Worm (Caenorhabditis elegans) whole organism, young adult: ENCODE results near the gene Y54F10BM.21.
A peak's percentile ranks its signal among the peaks of the same experiment; 100 is the strongest.

Experiments
- C06A6.2 ChIP-seq: fragments of 200-800 bp; sonication (Bioruptor generic); conservative IDR thresholded peaks from 2 replicates; pipeline ENCODE4 v1.3.6; 2022; ENCODE audit warnings: missing genetic modification characterization, missing compliant biosample characterization
- C17E4.6 ChIP-seq: fragments of 200-800 bp; sonication (Bioruptor generic); IDR thresholded peaks from 2 replicates; pipeline ENCODE4 v1.3.6; 2022; ENCODE audit warnings: missing genetic modification reagents, missing genetic modification characterization, missing compliant biosample characterization
- F10E7.11 ChIP-seq: sonication (generic microtip); optimal IDR thresholded peaks from 2 replicates; lab custom pipeline; 2017; ENCODE audit warnings: mild to moderate bottlenecking, missing genetic modification characterization, moderate library complexity, missing compliant biosample characterization
- F49E8.2 ChIP-seq: sonication (generic microtip); optimal IDR thresholded peaks from 3 replicates; lab custom pipeline; 2017; ENCODE audit warnings: missing genetic modification characterization, mild to moderate bottlenecking, missing compliant biosample characterization, antibody characterized with exemption, moderate library complexity; ENCODE audit not compliant: insufficient read depth
- F52B5.7 ChIP-seq: sonication (generic microtip); optimal IDR thresholded peaks from 2 replicates; lab custom pipeline; 2016; ENCODE audit warnings: mild to moderate bottlenecking, missing genetic modification characterization, missing compliant biosample characterization
- F57C9.4 ChIP-seq: sonication (generic microtip); optimal IDR thresholded peaks from 2 replicates; lab custom pipeline; 2017; ENCODE audit warnings: mild to moderate bottlenecking, missing genetic modification characterization, missing compliant biosample characterization
- T07F8.4 ChIP-seq: sonication (generic microtip); optimal IDR thresholded peaks from 2 replicates; lab custom pipeline; 2016; ENCODE audit warnings: mild to moderate bottlenecking, missing genetic modification characterization, moderate library complexity, missing compliant biosample characterization
- Y56A3A.18 ChIP-seq: fragments of 200-800 bp; sonication (Bioruptor generic); IDR thresholded peaks from 2 replicates; pipeline ENCODE4 v1.3.6; 2022; ENCODE audit warnings: missing genetic modification reagents, missing genetic modification characterization, missing compliant biosample characterization
- ZK185.1 ChIP-seq: sonication (generic microtip); optimal IDR thresholded peaks from 2 replicates; lab custom pipeline; 2016; ENCODE audit warnings: mild to moderate bottlenecking, missing genetic modification characterization, missing compliant biosample characterization; ENCODE audit not compliant: poor library complexity, severe bottlenecking
- akir-1 ChIP-seq: fragments of 200-800 bp; sonication (Bioruptor generic); optimal IDR thresholded peaks from 2 replicates; lab custom pipeline; 2018; ENCODE audit warnings: mild to moderate bottlenecking, missing genetic modification characterization, moderate library complexity, missing compliant biosample characterization
- atf-7 ChIP-seq: sonication (generic microtip); optimal IDR thresholded peaks from 2 replicates; lab custom pipeline; 2017; ENCODE audit warnings: mild to moderate bottlenecking, missing genetic modification characterization, missing compliant biosample characterization
- attf-5 ChIP-seq: fragments of 200-800 bp; sonication (Bioruptor generic); optimal IDR thresholded peaks from 2 replicates; lab custom pipeline; 2018; ENCODE audit warnings: mild to moderate bottlenecking, missing genetic modification characterization, missing compliant biosample characterization
- ceh-58 ChIP-seq: fragments of 200-800 bp; sonication (Bioruptor generic); IDR thresholded peaks from 2 replicates; pipeline ENCODE4 v1.3.6; 2022; ENCODE audit warnings: missing genetic modification characterization, missing compliant biosample characterization
- ceh-79 ChIP-seq: sonication (generic microtip); optimal IDR thresholded peaks from 2 replicates; lab custom pipeline; 2017; ENCODE audit warnings: mild to moderate bottlenecking, missing genetic modification characterization, missing compliant biosample characterization
- chd-7 ChIP-seq: sonication (generic microtip); optimal IDR thresholded peaks from 2 replicates; lab custom pipeline; 2016; ENCODE audit warnings: mild to moderate bottlenecking, missing genetic modification characterization, moderate library complexity, missing compliant biosample characterization
- dox-1 ChIP-seq: fragments of 200-800 bp; sonication (Bioruptor generic); IDR thresholded peaks from 2 replicates; pipeline ENCODE4 v1.3.6; 2022; ENCODE audit warnings: missing genetic modification reagents, missing genetic modification characterization, missing compliant biosample characterization
- dpff-1 ChIP-seq: sonication (generic microtip); optimal IDR thresholded peaks from 2 replicates; lab custom pipeline; 2017; ENCODE audit warnings: mild to moderate bottlenecking, missing genetic modification characterization, missing compliant biosample characterization
- egrh-3 ChIP-seq: fragments of 200-800 bp; sonication (Bioruptor generic); IDR thresholded peaks from 2 replicates; pipeline ENCODE4 v1.3.6; 2022; ENCODE audit warnings: missing genetic modification reagents, missing genetic modification characterization, missing compliant biosample characterization
- ets-4 ChIP-seq: fragments of 200-800 bp; sonication (Bioruptor generic); optimal IDR thresholded peaks from 2 replicates; lab custom pipeline; 2018; ENCODE audit warnings: mild to moderate bottlenecking, missing genetic modification characterization, missing compliant biosample characterization
- hlh-26 ChIP-seq: fragments of 200-800 bp; sonication (Bioruptor generic); conservative IDR thresholded peaks from 2 replicates; pipeline ENCODE4 v1.3.6; 2022; ENCODE audit warnings: missing genetic modification reagents, missing genetic modification characterization, missing compliant biosample characterization
- hsf-1 ChIP-seq: fragments of 200-800 bp; sonication (Bioruptor generic); IDR thresholded peaks from 2 replicates; pipeline ENCODE4 v1.3.6; 2022; ENCODE audit warnings: missing genetic modification reagents, missing genetic modification characterization, missing compliant biosample characterization
- lin-40 ChIP-seq: sonication (generic microtip); optimal IDR thresholded peaks from 2 replicates; lab custom pipeline; 2016; ENCODE audit warnings: missing genetic modification characterization, mild to moderate bottlenecking, missing compliant biosample characterization, missing genotype, missing genetic modification reagents
- lsl-1 ChIP-seq: fragments of 200-800 bp; sonication (Bioruptor generic); optimal IDR thresholded peaks from 2 replicates; lab custom pipeline; 2018; ENCODE audit warnings: mild to moderate bottlenecking, missing genetic modification characterization, moderate library complexity, missing compliant biosample characterization
- lsy-27 ChIP-seq: sonication (generic microtip); optimal IDR thresholded peaks from 2 replicates; lab custom pipeline; 2017; ENCODE audit warnings: missing genetic modification characterization, mild to moderate bottlenecking, missing compliant biosample characterization, antibody characterized with exemption, missing genotype, borderline replicate concordance; ENCODE audit not compliant: insufficient read depth
- madf-10 ChIP-seq: sonication (generic microtip); optimal IDR thresholded peaks from 2 replicates; lab custom pipeline; 2016; ENCODE audit warnings: mild to moderate bottlenecking, missing genetic modification characterization, missing compliant biosample characterization
- madf-3 ChIP-seq: fragments of 200-800 bp; sonication (Bioruptor generic); IDR thresholded peaks from 2 replicates; pipeline ENCODE4 v1.3.6; 2022; ENCODE audit warnings: missing genetic modification reagents, missing genetic modification characterization, missing compliant biosample characterization
- madf-6 ChIP-seq: fragments of 200-800 bp; sonication (Bioruptor generic); IDR thresholded peaks from 2 replicates; pipeline ENCODE4 v1.3.6; 2022; ENCODE audit warnings: missing genetic modification reagents, missing genetic modification characterization, missing compliant biosample characterization
- mcd-1 ChIP-seq: fragments of 200-800 bp; sonication (Bioruptor generic); IDR thresholded peaks from 2 replicates; pipeline ENCODE4 v1.3.6; 2022; ENCODE audit warnings: missing genetic modification reagents, missing genetic modification characterization, missing compliant biosample characterization
- mxl-1 ChIP-seq: sonication (generic microtip); optimal IDR thresholded peaks from 2 replicates; lab custom pipeline; 2016; ENCODE audit warnings: missing genetic modification characterization, missing compliant biosample characterization
- nhr-120 ChIP-seq: fragments of 200-800 bp; sonication (Bioruptor generic); IDR thresholded peaks from 2 replicates; pipeline ENCODE4 v1.3.6; 2022; ENCODE audit warnings: missing genetic modification characterization, missing compliant biosample characterization
- nhr-179 ChIP-seq: sonication (generic microtip); optimal IDR thresholded peaks from 2 replicates; lab custom pipeline; 2016; ENCODE audit warnings: mild to moderate bottlenecking, missing genetic modification characterization, missing compliant biosample characterization
- nhr-27 ChIP-seq: fragments of 200-800 bp; sonication (Bioruptor generic); optimal IDR thresholded peaks from 2 replicates; lab custom pipeline; 2018; ENCODE audit warnings: mild to moderate bottlenecking, missing genetic modification characterization, moderate library complexity, missing compliant biosample characterization
- nhr-90 ChIP-seq: sonication (generic microtip); optimal IDR thresholded peaks from 2 replicates; lab custom pipeline; 2016; ENCODE audit warnings: missing genotype, mild to moderate bottlenecking, missing genetic modification characterization, missing compliant biosample characterization
- pbrm-1 ChIP-seq: fragments of 200-800 bp; sonication (Bioruptor generic); IDR thresholded peaks from 2 replicates; pipeline ENCODE4 v1.3.6; 2022; ENCODE audit warnings: missing genetic modification reagents, missing genetic modification characterization, missing compliant biosample characterization
- snpc-4 ChIP-seq, 5 experiments: fragments of 150-350 bp in 1 of 5; sonication (generic microtip) in 4 of 5; optimal IDR thresholded peaks; 2 replicates each; lab custom pipeline; 2014 to 2018; ENCODE audit warnings: missing genetic modification characterization in 5 of 5, missing biosample characterization in 3 of 5, antibody characterized with exemption in 2 of 5, mild to moderate bottlenecking in 2 of 5, missing compliant biosample characterization in 2 of 5, missing genotype in 2 of 5, moderate library complexity in 2 of 5, missing genetic modification reagents in 1 of 5
- zfh-2 ChIP-seq: fragments of 200-800 bp; sonication (Bioruptor generic); conservative IDR thresholded peaks from 2 replicates; pipeline ENCODE4 v1.3.6; 2022; ENCODE audit warnings: missing genetic modification reagents, missing genetic modification characterization, missing compliant biosample characterization
- ztf-22 ChIP-seq: fragments of 200-800 bp; sonication (Bioruptor generic); optimal IDR thresholded peaks from 2 replicates; lab custom pipeline; 2018; ENCODE audit warnings: mild to moderate bottlenecking, missing genetic modification characterization, moderate library complexity, missing compliant biosample characterization
- ztf-26 ChIP-seq: sonication (generic microtip); optimal IDR thresholded peaks from 2 replicates; lab custom pipeline; 2017; ENCODE audit warnings: missing genetic modification characterization, missing compliant biosample characterization
- ztf-28 ChIP-seq: fragments of 200-800 bp; sonication (Bioruptor generic); IDR thresholded peaks from 2 replicates; pipeline ENCODE4 v1.3.6; 2022; ENCODE audit warnings: missing genetic modification reagents, missing genetic modification characterization, missing compliant biosample characterization

The Y54F10BM.21 gene

DNA sequence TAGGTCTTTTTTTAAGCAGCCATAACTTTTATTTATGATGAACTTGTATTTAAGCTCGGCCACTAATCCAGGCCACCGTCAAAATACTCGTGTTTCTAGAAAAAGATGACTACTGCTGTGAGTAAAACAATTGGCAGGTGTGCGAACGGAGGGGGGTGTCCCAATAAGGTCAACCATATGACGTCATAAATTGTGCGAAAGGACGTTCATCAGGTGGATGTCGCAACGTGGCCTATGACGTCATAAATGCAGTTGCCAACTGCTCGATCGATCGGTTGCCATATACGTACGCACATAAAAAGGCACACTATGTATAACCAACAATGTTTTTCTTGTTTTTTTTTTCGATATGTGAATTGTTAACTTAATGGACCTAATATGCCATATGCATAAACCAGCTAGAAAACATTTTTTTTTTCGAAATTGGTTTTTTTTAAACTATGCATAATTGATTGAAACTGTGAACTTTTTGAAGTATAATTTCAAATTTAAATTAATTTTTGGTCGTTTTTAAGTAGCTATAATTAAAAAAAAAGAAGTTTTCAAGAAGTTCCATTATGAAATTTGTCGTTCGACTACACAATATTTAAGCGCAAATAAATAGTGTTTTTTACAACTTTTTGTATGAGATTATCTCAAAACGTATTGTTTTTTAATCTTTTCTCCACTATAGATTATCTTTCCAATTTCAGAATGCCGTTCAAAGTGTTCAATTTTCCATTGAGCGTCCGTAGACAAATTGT, 42.6 kb upstream of the Y54F10BM.21 start, which contains the start of gene C39B5.2:
Gene C39B5.2, plus strand, starts transcription at position 693 of the 743 bp plus-strand sequence.
- TF ChIP-seq lsl-1 (GFP tag; lab: Kevin White, UChicago): no peak
- peak; percentile 28 for TF ChIP-seq atf-7 (tag; lab: Kevin White, UChicago)

DNA sequence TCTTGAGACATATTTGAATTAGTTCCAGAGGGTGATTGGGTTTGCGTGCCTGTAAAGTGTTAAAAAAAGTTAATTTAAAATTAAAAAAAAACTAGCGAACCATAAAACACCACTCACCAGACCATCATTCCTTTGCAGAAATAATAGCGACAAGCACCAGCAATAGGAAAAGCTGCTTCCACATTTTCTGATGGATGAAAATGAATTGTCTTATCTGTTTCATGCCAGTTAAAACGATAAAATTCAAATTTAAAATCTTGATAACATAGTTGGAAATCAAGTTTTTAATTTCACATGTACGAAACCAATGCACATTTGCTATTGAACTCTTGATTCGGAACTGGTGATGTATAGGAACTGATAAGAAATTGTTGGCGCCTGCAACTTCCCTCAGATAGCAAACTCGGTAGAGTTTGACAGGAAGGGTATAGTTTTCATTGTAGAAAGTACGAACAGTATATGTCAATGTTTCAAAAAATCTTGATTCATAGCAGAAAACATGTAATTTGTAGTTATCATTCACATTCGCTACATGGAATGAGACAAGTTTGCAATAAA, 37.3 kb upstream of the Y54F10BM.21 start, which contains the start of gene C39B5.10:
Gene C39B5.10, minus strand, starts transcription at position 51 of the 558 bp plus-strand sequence.
- no peak for TF ChIP-seq hsf-1 (GFP tag; lab: Robert Waterston, UW)
- no peak for TF ChIP-seq C17E4.6 (GFP tag; lab: Robert Waterston, UW)
- no peak for TF ChIP-seq F10E7.11
- TF ChIP-seq F49E8.2 (tag; lab: Kevin White, UChicago): no peak
- no peak for TF ChIP-seq nhr-179
- TF ChIP-seq F52B5.7 (tag; lab: Kevin White, UChicago): no peak
- no peak for TF ChIP-seq ceh-79 (tag; lab: Kevin White, UChicago)
- TF ChIP-seq T07F8.4 (tag; lab: Kevin White, UChicago): no peak
- no peak for TF ChIP-seq mcd-1 (GFP tag; lab: Robert Waterston, UW)
- TF ChIP-seq snpc-4 (GFP tag; optimal IDR thresholded peaks at IDR 0.05; lab: Kevin White, UChicago): no peak
- TF ChIP-seq snpc-4 (tag; optimal IDR thresholded peaks at IDR 0.05; lab: Kevin White, UChicago): no peak
- TF ChIP-seq akir-1 (GFP tag; lab: Kevin White, UChicago): no peak
- no peak for TF ChIP-seq ztf-22 (GFP tag; lab: Kevin White, UChicago)
- TF ChIP-seq ZK185.1: no peak
- no peak for TF ChIP-seq lin-40
- no peak for TF ChIP-seq madf-6 (GFP tag; lab: Robert Waterston, UW)
- TF ChIP-seq madf-10 (tag; lab: Kevin White, UChicago): no peak
- TF ChIP-seq, all 124 proteins: peak for 0

DNA sequence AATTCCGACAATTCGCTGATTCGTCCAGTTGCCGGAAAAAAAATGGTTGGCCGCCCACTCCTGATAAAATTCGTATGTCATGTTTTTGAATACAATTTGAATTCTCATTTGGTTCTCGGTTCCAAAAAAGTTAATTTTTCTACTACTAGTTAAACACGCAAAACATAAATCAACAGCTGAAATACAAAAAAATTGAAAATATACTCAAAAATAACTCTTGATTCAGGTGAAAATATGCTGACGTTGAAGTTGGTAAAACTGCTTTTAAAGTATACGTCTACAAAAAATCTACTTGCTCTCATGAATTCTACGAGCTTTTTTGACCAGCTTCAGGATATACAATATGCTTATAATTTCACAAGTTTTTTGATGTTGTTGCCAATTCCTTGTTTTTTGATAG, 36.5 kb upstream of the Y54F10BM.21 start, which contains the start of gene srz-56:
Gene srz-56, plus strand, starts transcription at position 301 of the 400 bp plus-strand sequence.
- TF ChIP-seq nhr-27 (tag; lab: Kevin White, UChicago) (no peak), ceh-58 (GFP tag; lab: Robert Waterston, UW) (no peak), Y56A3A.18 (GFP tag; lab: Robert Waterston, UW) (no peak), chd-7 (tag; lab: Kevin White, UChicago) (no peak), nhr-90 (tag; lab: Kevin White, UChicago) (no peak)

DNA sequence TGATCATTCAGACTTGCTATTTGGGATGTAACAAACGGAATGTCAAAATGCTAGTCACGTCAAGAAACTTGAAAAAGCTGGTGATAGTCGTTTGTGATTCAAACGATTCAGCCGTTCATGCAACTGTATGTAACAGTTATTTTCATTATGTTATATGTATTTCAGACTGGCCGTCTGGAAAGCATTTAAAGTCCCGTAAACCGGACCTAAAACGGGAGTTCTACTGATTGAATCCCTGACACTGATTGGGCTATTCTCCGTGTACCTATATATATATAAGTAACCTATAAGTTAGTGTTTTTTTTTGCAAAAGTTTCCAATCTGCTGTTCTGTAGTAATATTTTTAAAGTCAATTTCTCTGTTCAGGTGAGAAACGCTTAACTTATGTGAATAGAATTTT, 33.3 kb upstream of the Y54F10BM.21 start:
- TF ChIP-seq dox-1 (GFP tag; lab: Robert Waterston, UW) (no peak), F57C9.4 (tag; lab: Kevin White, UChicago) (no peak), chd-7 (tag; lab: Kevin White, UChicago) (no peak)
- TF ChIP-seq, all 124 proteins: peak for 0

DNA sequence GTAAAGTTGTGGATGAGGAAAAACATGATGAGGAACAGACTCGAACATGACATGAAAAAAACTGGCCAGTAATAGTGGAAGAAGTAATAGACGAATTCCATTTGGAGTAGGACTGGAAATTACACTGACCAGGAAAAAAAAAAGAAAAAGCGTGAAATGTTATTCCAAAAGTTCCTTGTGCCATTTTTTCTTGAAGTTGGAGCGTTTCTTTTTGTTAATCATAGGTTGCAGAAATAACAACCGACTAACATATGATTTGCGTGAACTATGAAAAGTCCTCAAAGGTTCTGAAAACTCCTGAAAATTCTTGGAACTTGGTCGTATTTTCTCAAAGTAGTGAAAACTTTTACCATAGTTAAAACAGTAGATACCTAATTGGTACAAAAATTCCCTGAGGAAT, 31.2 kb upstream of the Y54F10BM.21 start, which contains the start of gene srd-67:
Gene srd-67, minus strand, starts transcription at position 101 of the 400 bp plus-strand sequence.
- no peak for TF ChIP-seq ztf-26 (tag; lab: Kevin White, UChicago)
- TF ChIP-seq mxl-1 (tag; lab: Kevin White, UChicago): no peak
- no peak for TF ChIP-seq madf-3
- no peak for TF ChIP-seq nhr-27 (tag; lab: Kevin White, UChicago)
- TF ChIP-seq ets-4 (GFP tag; lab: Kevin White, UChicago): no peak
- no peak for TF ChIP-seq C06A6.2 (GFP tag; lab: Robert Waterston, UW)
- TF ChIP-seq egrh-3 (GFP tag; lab: Robert Waterston, UW): no peak
- no peak for TF ChIP-seq hlh-26 (GFP tag; lab: Robert Waterston, UW)
- TF ChIP-seq F49E8.2 (tag; lab: Kevin White, UChicago): no peak
- TF ChIP-seq dpff-1 (tag; lab: Kevin White, UChicago): no peak
- TF ChIP-seq attf-5 (GFP tag; lab: Kevin White, UChicago): no peak
- no peak for TF ChIP-seq ztf-28 (GFP tag; lab: Robert Waterston, UW)
- no peak for TF ChIP-seq nhr-120
- no peak for TF ChIP-seq pbrm-1 (GFP tag; lab: Robert Waterston, UW)
- TF ChIP-seq zfh-2 (GFP tag; lab: Robert Waterston, UW): no peak
- no peak for TF ChIP-seq madf-6 (GFP tag; lab: Robert Waterston, UW)
- TF ChIP-seq lsy-27 (tag; lab: Kevin White, UChicago): no peak
